Fruit fly (Drosophila melanogaster): ENCODE data around the gene CG12689.
A peak's percentile ranks its signal among the peaks of the same experiment; 100 is the strongest.

The CG12689 gene

dm6 chrX:7618195-7618594, 32.3 kb upstream of the CG12689 start (continued):
- TF ChIP-seq gce (GFP tag; IDR thresholded peaks at IDR 0.05) (peak; percentile 52; the same call in 1 of the 3 replicates), CG1602 (GFP tag; optimal IDR thresholded peaks at IDR 0.05) (peak; percentile 72), Deaf1 (tag; optimal IDR thresholded peaks at IDR 0.05) (peak; percentile 49), CG1529 (GFP tag; optimal IDR thresholded peaks at IDR 0.05) (peak; percentile 68), hth (optimal IDR thresholded peaks at IDR 0.05) (no peak), schlank (tag; optimal IDR thresholded peaks at IDR 0.05) (no peak), sc (optimal IDR thresholded peaks at IDR 0.05) (no peak), sc (GFP tag; optimal IDR thresholded peaks at IDR 0.05) (peak; percentile 55), ac (GFP tag; optimal IDR thresholded peaks at IDR 0.05) (no peak), Fer2 (tag; optimal IDR thresholded peaks at IDR 0.05) (peak; percentile 3), CG12236 (GFP tag; optimal IDR thresholded peaks at IDR 0.05) (peak; percentile 66), bcd (GFP tag; optimal IDR thresholded peaks at IDR 0.05) (peak; percentile 70), emc (GFP tag; optimal IDR thresholded peaks at IDR 0.05) (peak; percentile 43), CG9215 (GFP tag; IDR thresholded peaks at IDR 0.05) (no peak), Myb (GFP tag; optimal IDR thresholded peaks at IDR 0.05) (peak; percentile 47), E2f1 (GFP tag; IDR thresholded peaks at IDR 0.05) (peak; percentile 68), CG11560 (tag; IDR thresholded peaks at IDR 0.05) (peak; percentile 48; the same call in 1 of the 3 replicates), lilli (GFP tag; optimal IDR thresholded peaks at IDR 0.05) (peak; percentile 80), NFAT (GFP tag; IDR thresholded peaks at IDR 0.05) (no peak), ems (GFP tag; optimal IDR thresholded peaks at IDR 0.05) (peak; percentile 70), CG4730 (GFP tag; IDR thresholded peaks at IDR 0.05) (peak; percentile 70), dysf (GFP tag; IDR thresholded peaks at IDR 0.05) (no peak; the same call in 1 of the 3 replicates), CG18011 (GFP tag; optimal IDR thresholded peaks at IDR 0.05) (no peak), CG5245 (GFP tag; optimal IDR thresholded peaks at IDR 0.05) (peak; percentile 58), CG31388 (GFP tag; optimal IDR thresholded peaks at IDR 0.05) (no peak), CG17612 (GFP tag; IDR thresholded peaks at IDR 0.05) (0 out of 2 replicates have a peak, but pooled peaks have one; percentile 31), Vsx1 (GFP tag; optimal IDR thresholded peaks at IDR 0.05) (peak; percentile 13), Hsf (GFP tag; optimal IDR thresholded peaks at IDR 0.05) (peak; percentile 74), CG30020 (tag; optimal IDR thresholded peaks at IDR 0.05) (peak; percentile 17), dimm (GFP tag; IDR thresholded peaks at IDR 0.05) (no peak), gcm2 (GFP tag; optimal IDR thresholded peaks at IDR 0.05) (no peak), CG33557 (GFP tag; optimal IDR thresholded peaks at IDR 0.05) (peak; percentile 32), Ssrp (tag; optimal IDR thresholded peaks at IDR 0.05) (peak; percentile 80), Ets97D (GFP tag; optimal IDR thresholded peaks at IDR 0.05) (peak; percentile 48), CG3838 (GFP tag; optimal IDR thresholded peaks at IDR 0.05) (no peak), CG14667 (GFP tag; IDR thresholded peaks at IDR 0.05) (peak; percentile 60; the same call in 1 of the 2 replicates), CG32772 (GFP tag; IDR thresholded peaks at IDR 0.05) (peak; percentile 85), cas (GFP tag; IDR thresholded peaks at IDR 0.05) (0 out of 2 replicates have a peak, but pooled peaks have one; percentile 13), CG6683 (GFP tag; optimal IDR thresholded peaks at IDR 0.05) (no peak), ewg (GFP tag; optimal IDR thresholded peaks at IDR 0.05) (peak; percentile 63), CG6791 (GFP tag; IDR thresholded peaks at IDR 0.05; ENCODE audit: partially characterized antibody) (no peak), ara (GFP tag; IDR thresholded peaks at IDR 0.05) (peak; percentile 85), vfl (GFP tag; optimal IDR thresholded peaks at IDR 0.05) (no peak), CG4707 (GFP tag; optimal IDR thresholded peaks at IDR 0.05) (peak; percentile 64), hbn (GFP tag; IDR thresholded peaks at IDR 0.05; ENCODE audit: partially characterized antibody) (no peak), CG6654 (GFP tag; optimal IDR thresholded peaks at IDR 0.05) (peak; percentile 51), mld (GFP tag; IDR thresholded peaks at IDR 0.05; ENCODE audit: partially characterized antibody) (no peak)
